Worm (Caenorhabditis elegans) whole organism, late embryonic: ENCODE data around the gene B0495.7.

Source experiments
- ceh-19 ChIP-seq: fragments of 200-800 bp; sonication (Bioruptor generic); optimal IDR thresholded peaks from 2 replicates; lab custom pipeline; 2018; ENCODE audit warnings: mild to moderate bottlenecking, missing genetic modification characterization, missing compliant biosample characterization
- ceh-9 ChIP-seq: sonication (generic microtip); optimal IDR thresholded peaks from 2 replicates; lab custom pipeline; 2016; ENCODE audit warnings: mild to moderate bottlenecking, missing genetic modification characterization, inconsistent platforms, missing compliant biosample characterization
- lin-11 ChIP-seq: fragments of 200-800 bp; sonication (Bioruptor generic); optimal IDR thresholded peaks from 2 replicates; lab custom pipeline; 2018; ENCODE audit warnings: mild to moderate bottlenecking, missing genetic modification characterization, missing compliant biosample characterization

DNA sequence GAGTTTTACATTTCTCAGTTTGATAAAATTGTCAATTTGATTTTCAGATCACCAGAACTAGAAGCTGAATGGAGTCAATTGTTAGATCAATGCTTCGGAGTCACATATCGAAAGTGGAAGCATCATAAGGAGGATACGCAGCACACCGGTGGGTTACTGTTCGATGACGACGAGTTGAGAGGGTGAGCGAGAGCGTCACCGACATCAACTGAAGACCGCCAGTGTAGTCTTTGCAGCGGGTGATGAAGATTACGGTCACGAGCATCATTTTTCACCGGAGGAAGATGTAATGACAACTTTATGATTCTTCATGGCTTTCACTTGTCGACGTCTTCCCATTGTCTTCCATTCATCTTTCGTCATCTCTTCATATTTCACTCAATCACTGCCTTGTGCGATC is 23.1 kb downstream of the B0495.7 start, which contains the start of gene lin-26:
- TF ChIP-seq lin-11 (no peak), ceh-9 (tag; lab: Kevin White, UChicago) (no peak), ceh-19 (GFP tag; lab: Kevin White, UChicago) (no peak)
